Worm (Caenorhabditis elegans) whole organism, L4/young adult: Measurements from ENCODE around the gene Y61A9LA.12.
"Not testable (repeated sequence)": the region's sequence is repeated elsewhere in the genome, so short reads cannot be mapped to it uniquely, and the experiment has no call there.

ENCODE experiments used
- dao-5 ChIP-seq: sonication (generic microtip); optimal IDR thresholded peaks from 2 replicates; lab custom pipeline; 2016; ENCODE audit warnings: missing genotype, missing genetic modification characterization, moderate library complexity, missing compliant biosample characterization
- him-1 ChIP-seq: sonication (generic microtip); optimal IDR thresholded peaks from 2 replicates; lab custom pipeline; 2016; ENCODE audit warnings: missing genotype, missing genetic modification reagents, missing genetic modification characterization, missing compliant biosample characterization

ce11 chrV:4560441-4560840 lies 6.8 kb downstream of the Y61A9LA.12 start, which contains the start of gene Y61A9LA.4:
- not testable (repeated sequence) for TF ChIP-seq him-1, dao-5 (tag; lab: Kevin White, UChicago)
